Worm (Caenorhabditis elegans): ENCODE data around the gene snfc-5.

The snfc-5 gene

DNA sequence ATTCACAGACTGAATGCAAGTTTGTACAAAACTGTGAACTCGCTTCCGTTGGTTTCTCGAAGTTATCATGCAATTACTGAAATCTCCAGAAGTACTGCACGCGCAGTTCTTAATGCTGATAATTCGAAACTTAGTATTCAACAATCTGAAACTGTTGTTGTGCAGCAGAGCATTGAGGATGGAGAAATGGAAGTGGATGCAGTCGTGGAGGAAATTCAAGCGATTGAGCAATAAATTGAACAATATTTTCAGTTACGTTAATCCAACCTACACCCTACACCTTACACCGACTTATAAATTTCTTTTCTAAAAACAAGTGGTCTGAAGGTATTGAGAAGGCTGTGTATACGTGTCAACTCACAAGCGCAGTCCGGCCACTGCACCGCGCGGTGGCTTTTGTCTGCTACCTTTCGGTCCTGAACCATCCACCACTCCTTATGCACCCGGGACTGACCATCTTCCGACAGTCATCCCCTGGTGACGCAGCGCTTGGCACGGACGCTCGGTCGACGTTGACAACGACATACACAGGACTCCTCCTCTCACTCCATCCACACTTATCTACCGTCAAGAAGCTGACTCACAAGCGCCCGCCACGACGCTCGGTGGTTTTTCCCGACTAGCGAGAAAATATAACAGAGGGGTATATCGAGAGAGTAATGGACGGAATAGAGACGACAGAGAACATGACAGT is 25.8 kb upstream of the snfc-5 start:
- TF ChIP-seq isw-1 (GFP tag; IDR thresholded peaks at IDR 0.05) (peak; percentile 8; the same call in 1 of the 2 replicates), mdl-1 (tag; optimal IDR thresholded peaks at IDR 0.05) (peak in 1 of 2 experiments; percentile 1), mep-1 (tag; optimal IDR thresholded peaks at IDR 0.05) (peak; percentile 50), C16A3.4 (tag; optimal IDR thresholded peaks at IDR 0.05) (peak; percentile 23), lir-3 (tag; optimal IDR thresholded peaks at IDR 0.05; ENCODE audit: poor library complexity) (peak; percentile 8), aly-2 (tag; optimal IDR thresholded peaks at IDR 0.05) (peak; percentile 30), lsy-2 (tag; optimal IDR thresholded peaks at IDR 0.05) (peak; percentile 30 to 65), xbp-1 (tag; optimal IDR thresholded peaks at IDR 0.05) (peak; percentile 25), ceh-88 (GFP tag; IDR thresholded peaks at IDR 0.05) (peak; percentile 48; the same call in 1 of the 2 replicates), dpl-1 (GFP tag; optimal IDR thresholded peaks at IDR 0.05) (peak in 1 of 3 experiments; percentile 5), lin-35 (GFP tag; optimal IDR thresholded peaks at IDR 0.05) (peak in 1 of 2 experiments; percentile 21), grh-1 (GFP tag; IDR thresholded peaks at IDR 0.05) (0 out of 2 replicates have a peak, but pooled peaks have one; percentile 28), dsc-1 (tag; optimal IDR thresholded peaks at IDR 0.05) (peak; percentile 25), nhr-71 (tag; optimal IDR thresholded peaks at IDR 0.05) (peak; percentile 62), skn-1 (tag; optimal IDR thresholded peaks at IDR 0.05) (peak; percentile 27), nhr-90 (tag; optimal IDR thresholded peaks at IDR 0.05; ENCODE audit: poor library complexity) (peak; percentile 56), tbx-2 (tag; optimal IDR thresholded peaks at IDR 0.05) (peak; percentile 23), rnt-1 (tag; optimal IDR thresholded peaks at IDR 0.05) (peak; percentile 28), nhr-19 (GFP tag; conservative IDR thresholded peaks at IDR 0.05) (peak; percentile 81), fkh-8 (tag; optimal IDR thresholded peaks at IDR 0.05) (peak; percentile 29), snu-23 (GFP tag; optimal IDR thresholded peaks at IDR 0.05) (peak; percentile 52), nhr-85 (tag) (peak; percentile 56), elt-3 (tag; optimal IDR thresholded peaks at IDR 0.05) (peak in 1 of 6 experiments; percentile 17), blmp-1 (tag; optimal IDR thresholded peaks at IDR 0.05) (peak; percentile 28), irx-1 (tag; optimal IDR thresholded peaks at IDR 0.05) (peak; percentile 19), swsn-7 (tag; optimal IDR thresholded peaks at IDR 0.05) (peak; percentile 52), pax-3 (tag; optimal IDR thresholded peaks at IDR 0.05) (peak; percentile 13), nhr-20 (tag; optimal IDR thresholded peaks at IDR 0.05) (peak; percentile 48), nhr-47 (tag; optimal IDR thresholded peaks at IDR 0.05) (peak; percentile 56), efl-1 (optimal IDR thresholded peaks at IDR 0.05) (peak in 1 of 2 experiments; percentile 38), efl-1 (GFP tag; optimal IDR thresholded peaks at IDR 0.05 in 1 of 2) (peak in 1 of 2 experiments; percentile 61)

DNA sequence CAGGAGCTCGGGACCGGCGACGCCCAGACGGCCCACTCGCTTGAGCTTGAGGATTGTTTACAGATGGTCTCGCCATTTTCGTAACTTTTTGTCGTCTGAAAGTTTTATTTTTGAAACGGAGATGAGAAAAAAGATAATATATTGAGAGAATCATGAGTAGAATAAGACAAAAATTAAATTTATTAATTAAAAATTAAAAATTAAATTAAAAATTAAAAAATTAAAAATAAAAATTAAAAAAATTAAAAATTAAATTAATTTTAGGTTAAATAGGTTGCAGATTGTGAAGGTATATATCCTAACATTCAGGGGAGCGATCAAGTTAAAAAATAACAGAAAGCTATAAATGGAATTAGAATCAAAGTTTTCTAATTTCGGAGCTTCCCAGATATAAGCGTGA is 24.9 kb upstream of the snfc-5 start, which contains the start of gene B0284.3:
B0284.3 (minus strand) TSS at position 101 of the 400 bp plus-strand sequence.
- TF ChIP-seq lir-3 (tag; optimal IDR thresholded peaks at IDR 0.05; ENCODE audit: poor library complexity) = no peak
- TF ChIP-seq zip-4 (GFP tag; optimal IDR thresholded peaks at IDR 0.05) = no peak
- no peak for TF ChIP-seq blmp-1 (tag; optimal IDR thresholded peaks at IDR 0.05)
- TF ChIP-seq fkh-10 (GFP tag; optimal IDR thresholded peaks at IDR 0.05) = no peak
- no peak for TF ChIP-seq unc-30 (tag; optimal IDR thresholded peaks at IDR 0.05)
- no peak for TF ChIP-seq efl-1 (optimal IDR thresholded peaks at IDR 0.05)
- no peak for TF ChIP-seq efl-1 (GFP tag; optimal IDR thresholded peaks at IDR 0.05 in 1 of 2)
- TF ChIP-seq tbx-2 (tag; optimal IDR thresholded peaks at IDR 0.05) = no peak
- no peak for TF ChIP-seq nhr-19 (GFP tag; conservative IDR thresholded peaks at IDR 0.05)

DNA sequence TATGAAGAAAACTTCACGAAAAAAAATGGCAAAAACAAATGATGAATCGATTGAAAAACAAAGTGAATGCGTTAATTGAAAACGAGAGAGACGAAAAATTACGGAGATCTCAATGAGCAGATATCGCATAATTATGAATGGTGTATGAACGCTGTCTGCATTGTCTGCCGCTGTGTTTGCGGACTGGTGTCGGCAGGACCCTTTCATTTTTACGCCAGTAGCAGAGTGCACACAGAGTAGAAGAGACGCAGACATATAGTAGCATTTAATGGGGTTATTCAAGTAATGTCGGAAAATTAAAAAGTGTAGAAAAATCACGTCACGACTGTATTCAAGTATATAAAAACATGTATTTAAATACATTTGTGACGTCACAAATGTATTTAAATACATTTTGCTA is 23.8 kb upstream of the snfc-5 start:
- TF ChIP-seq rnt-1 (tag; optimal IDR thresholded peaks at IDR 0.05) (peak; percentile 42), ama-1 (optimal IDR thresholded peaks at IDR 0.05) (no peak), lin-13 (GFP tag; optimal IDR thresholded peaks at IDR 0.05) (no peak), nhr-19 (GFP tag; conservative IDR thresholded peaks at IDR 0.05) (peak; percentile 9; the same call in 1 of the 2 replicates), lsy-2 (tag; optimal IDR thresholded peaks at IDR 0.05) (peak in 1 of 2 experiments; percentile 54), mep-1 (tag; optimal IDR thresholded peaks at IDR 0.05) (peak; percentile 42), dpl-1 (GFP tag; optimal IDR thresholded peaks at IDR 0.05) (peak in 1 of 3 experiments; percentile 43), swsn-7 (tag; optimal IDR thresholded peaks at IDR 0.05) (peak; percentile 13), efl-1 (optimal IDR thresholded peaks at IDR 0.05) (peak; percentile 51 to 53), efl-1 (GFP tag; optimal IDR thresholded peaks at IDR 0.05 in 1 of 2) (peak; percentile 52 to 90), F16B12.6 (tag; optimal IDR thresholded peaks at IDR 0.05) (peak; percentile 78), nhr-90 (tag; optimal IDR thresholded peaks at IDR 0.05; ENCODE audit: poor library complexity) (no peak), ceh-82 (tag; optimal IDR thresholded peaks at IDR 0.05) (peak in 1 of 3 experiments; percentile 43), lin-35 (GFP tag; optimal IDR thresholded peaks at IDR 0.05) (peak in 1 of 2 experiments; percentile 48)

Measured in whole organism, L1 larva.